Fruit fly (Drosophila melanogaster) whole organism, embryonic: ENCODE results near the gene Tom70.

Source experiments
- Antp ChIP-seq: fragments of 200-800 bp; sonication (Bioruptor generic); optimal IDR thresholded peaks from 3 replicates; lab custom pipeline; 2016; ENCODE audit warnings: missing biosample characterization, missing genetic modification characterization
- CG10543 ChIP-seq: fragments of 200-800 bp; sonication (Bioruptor generic); optimal IDR thresholded peaks from 3 replicates; lab custom pipeline; 2017; ENCODE audit warnings: missing biosample characterization, mild to moderate bottlenecking, missing genetic modification characterization, moderate library complexity
- CG10654 ChIP-seq: fragments of 200-800 bp; sonication (Bioruptor generic); optimal IDR thresholded peaks from 2 replicates; lab custom pipeline; 2016; ENCODE audit warnings: missing biosample characterization, missing genetic modification characterization
- CG11723 ChIP-seq: fragments of 200-800 bp; sonication (Bioruptor generic); optimal IDR thresholded peaks from 2 replicates; lab custom pipeline; 2017; ENCODE audit warnings: missing biosample characterization, mild to moderate bottlenecking, missing genetic modification characterization
- CG12071 ChIP-seq: fragments of 200-800 bp; sonication (Bioruptor generic); optimal IDR thresholded peaks from 3 replicates; lab custom pipeline; 2018; ENCODE audit warnings: missing biosample characterization, mild to moderate bottlenecking, missing genetic modification characterization
- CG13123 ChIP-seq: fragments of 200-800 bp; sonication (Bioruptor generic); optimal IDR thresholded peaks from 2 replicates; lab custom pipeline; 2016; ENCODE audit warnings: missing biosample characterization, missing genetic modification characterization
- CG13424 ChIP-seq: fragments of 200-800 bp; sonication (Bioruptor generic); optimal IDR thresholded peaks from 2 replicates; lab custom pipeline; 2019; ENCODE audit warnings: missing biosample characterization, mild to moderate bottlenecking, missing genetic modification characterization, moderate library complexity
- CG13894 ChIP-seq: fragments of 200-800 bp; sonication (Bioruptor generic); optimal IDR thresholded peaks from 3 replicates; lab custom pipeline; 2018; ENCODE audit warnings: missing biosample characterization, mild to moderate bottlenecking, missing genetic modification characterization, moderate library complexity
- CG14014 ChIP-seq: fragments of 200-800 bp; sonication (Bioruptor generic); IDR thresholded peaks from 2 replicates; pipeline ENCODE4 v1.3.6; 2022; ENCODE audit warnings: missing biosample characterization, missing genetic modification characterization
- CG14667 ChIP-seq: fragments of 200-800 bp; sonication (Bioruptor generic); IDR thresholded peaks from 2 replicates; pipeline ENCODE4 v1.3.6; 2022; ENCODE audit warnings: missing biosample characterization, missing genetic modification characterization
- CG15269 ChIP-seq: fragments of 200-800 bp; sonication (Bioruptor generic); optimal IDR thresholded peaks from 2 replicates; lab custom pipeline; 2018; ENCODE audit warnings: missing biosample characterization, mild to moderate bottlenecking, missing genetic modification characterization, moderate library complexity
- CG16863 ChIP-seq: fragments of 200-800 bp; sonication (Bioruptor generic); optimal IDR thresholded peaks from 3 replicates; lab custom pipeline; 2016; ENCODE audit warnings: missing biosample characterization, missing genetic modification characterization
- CG2120 ChIP-seq: fragments of 200-800 bp; sonication (Bioruptor generic); optimal IDR thresholded peaks from 3 replicates; lab custom pipeline; 2016; ENCODE audit warnings: missing biosample characterization, missing genetic modification characterization
- CG2678 ChIP-seq: fragments of 200-800 bp; sonication (Bioruptor generic); optimal IDR thresholded peaks from 3 replicates; lab custom pipeline; 2019; ENCODE audit warnings: missing biosample characterization, mild to moderate bottlenecking, missing genetic modification characterization, moderate library complexity
- CG31441 ChIP-seq: fragments of 200-800 bp; sonication (Bioruptor generic); IDR thresholded peaks from 2 replicates; pipeline ENCODE4 v1.3.6; 2022; ENCODE audit warnings: missing biosample characterization, missing genetic modification characterization
- CG33557 ChIP-seq: fragments of 200-800 bp; sonication (Bioruptor generic); optimal IDR thresholded peaks from 2 replicates; lab custom pipeline; 2019; ENCODE audit warnings: missing biosample characterization, mild to moderate bottlenecking, missing genetic modification characterization, moderate library complexity
- CG5180 ChIP-seq: fragments of 200-800 bp; sonication (Bioruptor generic); optimal IDR thresholded peaks from 3 replicates; lab custom pipeline; 2017; ENCODE audit warnings: missing biosample characterization, missing genetic modification characterization, mild to moderate bottlenecking, moderate library complexity, missing genetic modification reagents
- CG6654 ChIP-seq: fragments of 200-800 bp; sonication (Bioruptor generic); optimal IDR thresholded peaks from 2 replicates; lab custom pipeline; 2017; ENCODE audit warnings: missing biosample characterization, mild to moderate bottlenecking, missing genetic modification characterization
- CG6854 ChIP-seq: fragments of 200-800 bp; sonication (Bioruptor generic); optimal IDR thresholded peaks from 3 replicates; lab custom pipeline; 2017; ENCODE audit warnings: missing biosample characterization, mild to moderate bottlenecking, missing genetic modification characterization
- CG7963 ChIP-seq: fragments of 200-800 bp; sonication (Bioruptor generic); IDR thresholded peaks from 3 replicates; pipeline ENCODE4 v1.3.6; 2022; ENCODE audit warnings: missing biosample characterization, missing genetic modification characterization; ENCODE audit not compliant: partially characterized antibody
- CG8281 ChIP-seq: fragments of 200-800 bp; sonication (Bioruptor generic); optimal IDR thresholded peaks from 2 replicates; lab custom pipeline; 2018; ENCODE audit warnings: missing biosample characterization, mild to moderate bottlenecking, missing genetic modification characterization, moderate library complexity
- CG8359 ChIP-seq: fragments of 200-800 bp; sonication (Bioruptor generic); optimal IDR thresholded peaks from 2 replicates; lab custom pipeline; 2017; ENCODE audit warnings: missing biosample characterization, mild to moderate bottlenecking, missing genetic modification characterization, borderline replicate concordance
- CG8478 ChIP-seq: fragments of >200 bp; optimal IDR thresholded peaks from 2 replicates; lab custom pipeline; 2018
- CG9727 ChIP-seq: fragments of 200-800 bp; sonication (Bioruptor generic); optimal IDR thresholded peaks from 3 replicates; lab custom pipeline; 2017; ENCODE audit warnings: missing biosample characterization, mild to moderate bottlenecking, missing genetic modification characterization
- CG9932 ChIP-seq: fragments of 200-800 bp; sonication (Bioruptor generic); IDR thresholded peaks from 2 replicates; pipeline ENCODE4 v1.3.6; 2022; ENCODE audit warnings: missing biosample characterization, missing genetic modification characterization
- Camta ChIP-seq: fragments of 200-800 bp; sonication (Bioruptor generic); optimal IDR thresholded peaks from 2 replicates; lab custom pipeline; 2016; ENCODE audit warnings: missing biosample characterization, missing genetic modification characterization
- D19B ChIP-seq: fragments of 200-800 bp; sonication (Bioruptor generic); optimal IDR thresholded peaks from 2 replicates; lab custom pipeline; 2017; ENCODE audit warnings: missing biosample characterization, mild to moderate bottlenecking, missing genetic modification characterization
- Deaf1 ChIP-seq: fragments of 200-800 bp; optimal IDR thresholded peaks from 3 replicates; lab custom pipeline; 2019; ENCODE audit warnings: missing biosample characterization, mild to moderate bottlenecking, missing genetic modification characterization, moderate library complexity
- GATAe ChIP-seq: fragments of 200-800 bp; sonication (Bioruptor generic); conservative IDR thresholded peaks from 2 replicates; pipeline ENCODE4 v1.3.6; 2022; ENCODE audit warnings: missing biosample characterization, missing genetic modification characterization
- HLH54F ChIP-seq: fragments of 200-800 bp; sonication (Bioruptor generic); optimal IDR thresholded peaks from 3 replicates; lab custom pipeline; 2016; ENCODE audit warnings: missing biosample characterization, missing genetic modification characterization
- Kr ChIP-seq: fragments of 200-800 bp; sonication (Bioruptor generic); optimal IDR thresholded peaks from 2 replicates; lab custom pipeline; 2017; ENCODE audit warnings: missing biosample characterization, mild to moderate bottlenecking, missing genetic modification characterization
- Mad ChIP-seq: fragments of 200-800 bp; sonication (Bioruptor generic); optimal IDR thresholded peaks from 2 replicates; lab custom pipeline; 2016; ENCODE audit warnings: missing biosample characterization, missing genetic modification characterization
- Med ChIP-seq: fragments of 200-800 bp; sonication (Bioruptor generic); peaks from one replicate; lab custom pipeline; 2016; ENCODE audit warnings: missing biosample characterization, missing genetic modification characterization, mild to moderate bottlenecking, inconsistent platforms, moderate library complexity
- Nf-YB ChIP-seq: fragments of 200-800 bp; sonication (Bioruptor generic); optimal IDR thresholded peaks from 3 replicates; lab custom pipeline; 2019; ENCODE audit warnings: missing biosample characterization, mild to moderate bottlenecking, missing genetic modification characterization, moderate library complexity
- Trl ChIP-seq, 3 experiments: fragments of >200 bp in 2 of 3; fragments of 200-800 bp in 1 of 3; sonication (Bioruptor generic) in 1 of 3; optimal IDR thresholded peaks; 2 replicates in 1 of 3; 3 replicates in 2 of 3; lab custom pipeline; 2016 to 2017; ENCODE audit warnings: missing biosample characterization in 1 of 3, missing genetic modification characterization in 1 of 3
- ase ChIP-seq: fragments of 200-800 bp; sonication (Bioruptor generic); IDR thresholded peaks from 3 replicates; pipeline ENCODE4 v1.3.6; 2022; ENCODE audit warnings: missing biosample characterization, missing genetic modification characterization
- bab2 ChIP-seq: fragments of 200-800 bp; sonication (Bioruptor generic); optimal IDR thresholded peaks from 2 replicates; lab custom pipeline; 2016; ENCODE audit warnings: missing biosample characterization, missing genetic modification characterization
- ci ChIP-seq: fragments of 200-800 bp; sonication (Bioruptor generic); IDR thresholded peaks from 3 replicates; pipeline ENCODE4 v1.3.6; 2022; ENCODE audit warnings: missing biosample characterization, missing genetic modification characterization
- gem ChIP-seq: fragments of 200-800 bp; sonication (Bioruptor generic); optimal IDR thresholded peaks from 2 replicates; lab custom pipeline; 2019; ENCODE audit warnings: missing biosample characterization, mild to moderate bottlenecking, missing genetic modification characterization, moderate library complexity
- hb ChIP-seq: fragments of 200-800 bp; sonication (Bioruptor generic); IDR thresholded peaks from 3 replicates; pipeline ENCODE4 v1.3.6; 2022; ENCODE audit warnings: missing biosample characterization, missing genetic modification characterization; ENCODE audit not compliant: partially characterized antibody
- lab ChIP-seq: fragments of 200-800 bp; sonication (Bioruptor generic); optimal IDR thresholded peaks from 3 replicates; lab custom pipeline; 2017; ENCODE audit warnings: missing biosample characterization, missing genetic modification characterization, mild to moderate bottlenecking, moderate library complexity, missing genetic modification reagents
- nerfin-1 ChIP-seq: fragments of 200-800 bp; sonication (Bioruptor generic); optimal IDR thresholded peaks from 3 replicates; lab custom pipeline; 2019; ENCODE audit warnings: missing biosample characterization, mild to moderate bottlenecking, missing genetic modification characterization, moderate library complexity
- p53 ChIP-seq: fragments of 200-800 bp; sonication (Bioruptor generic); optimal IDR thresholded peaks from 2 replicates; lab custom pipeline; 2016; ENCODE audit warnings: missing biosample characterization, missing genetic modification characterization
- peb ChIP-seq: fragments of 200-800 bp; sonication (Bioruptor generic); IDR thresholded peaks from 2 replicates; pipeline ENCODE4 v1.3.6; 2022; ENCODE audit warnings: missing biosample characterization, missing genetic modification characterization
- ranshi ChIP-seq: fragments of 200-800 bp; sonication (Bioruptor generic); IDR thresholded peaks from 2 replicates; pipeline ENCODE4 v1.3.6; 2022; ENCODE audit warnings: missing biosample characterization, missing genetic modification characterization
- sc ChIP-seq, 3 experiments: fragments of >200 bp in 2 of 3; fragments of 200-800 bp in 1 of 3; sonication (Bioruptor generic) in 1 of 3; optimal IDR thresholded peaks; 2 replicates in 2 of 3; 3 replicates in 1 of 3; lab custom pipeline; 2017; ENCODE audit warnings: mild to moderate bottlenecking in 1 of 3, missing biosample characterization in 1 of 3, missing genetic modification characterization in 1 of 3, missing genetic modification reagents in 1 of 3
- sd ChIP-seq: fragments of 200-800 bp; sonication (Bioruptor generic); optimal IDR thresholded peaks from 3 replicates; lab custom pipeline; 2018; ENCODE audit warnings: missing biosample characterization, mild to moderate bottlenecking, missing genetic modification characterization, moderate library complexity
- twi ChIP-seq: fragments of 200-800 bp; optimal IDR thresholded peaks from 2 replicates; lab custom pipeline; 2019; ENCODE audit warnings: missing biosample characterization, mild to moderate bottlenecking, missing genetic modification characterization, moderate library complexity

Gene Tom70

DNA sequence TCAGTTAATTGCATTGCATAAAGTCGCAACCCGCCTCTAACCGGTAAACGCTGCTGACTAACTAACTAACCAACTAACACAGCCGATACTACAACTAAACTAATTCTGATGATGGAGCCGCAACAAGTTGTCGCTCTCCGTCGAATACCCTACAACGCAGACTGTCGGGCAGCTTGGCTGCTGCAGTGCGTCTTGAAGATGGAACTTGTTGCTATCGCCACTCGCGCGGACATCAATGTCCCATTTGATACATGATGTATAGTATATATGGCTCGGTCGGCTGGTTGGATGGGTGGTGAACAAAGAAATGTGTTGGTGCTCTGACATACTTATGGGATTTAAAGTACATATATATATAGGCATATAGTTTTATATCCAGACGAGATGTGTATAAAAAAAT, 12.8 kb downstream of the Tom70 start (continued):
- TF ChIP-seq CG10543 (GFP tag; lab: Kevin White, UChicago) = peak; percentile 44
- no peak for TF ChIP-seq GATAe
- no peak for TF ChIP-seq CG14667 (GFP tag; lab: Robert Waterston, UW)
- no peak for TF ChIP-seq Deaf1 (tag; lab: Kevin White, UChicago)
- TF ChIP-seq CG2678 (tag; lab: Kevin White, UChicago) = peak; percentile 19
- no peak for TF ChIP-seq Kr
- TF ChIP-seq Antp (GFP tag; lab: Kevin White, UChicago) = no peak
- TF ChIP-seq CG6654 (GFP tag; lab: Kevin White, UChicago) = no peak
- no peak for TF ChIP-seq CG6854
- TF ChIP-seq CG9932 (GFP tag; lab: Robert Waterston, UW) = peak; percentile 33; the same call in 1 of the 2 replicates
- TF ChIP-seq p53 (GFP tag; lab: Kevin White, UChicago) = no peak
- TF ChIP-seq CG10654 (GFP tag; lab: Kevin White, UChicago) = no peak
- peak; percentile 32 for TF ChIP-seq CG15269 (tag; lab: Kevin White, UChicago)

DNA sequence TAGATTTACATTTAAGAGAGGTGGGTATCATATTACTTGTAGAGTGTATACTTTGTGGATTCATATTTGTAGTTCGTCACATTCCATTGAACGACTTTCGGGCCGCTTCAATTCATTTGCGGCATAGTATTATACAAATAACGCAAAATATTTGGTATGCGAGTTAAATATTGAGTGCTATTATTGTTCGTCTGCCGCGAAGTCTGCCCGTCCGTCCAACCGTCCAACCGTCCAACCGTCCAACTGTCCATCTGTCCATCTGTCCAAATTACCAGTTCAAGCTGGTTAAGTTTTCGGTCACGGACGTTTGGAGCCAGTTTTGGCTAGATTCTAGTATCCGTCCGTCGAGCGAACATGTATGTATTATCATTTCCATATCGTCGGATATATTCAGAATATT, 14.2 kb downstream of the Tom70 start:
- TF ChIP-seq CG13894 (peak; percentile 32), CG5180 (GFP tag; lab: Kevin White, UChicago) (peak; percentile 3), CG8281 (tag; lab: Kevin White, UChicago) (peak; percentile 85), gem (tag; lab: Kevin White, UChicago) (peak; percentile 82), sd (peak; percentile 80), bab2 (GFP tag; lab: Kevin White, UChicago) (no peak), Med (peak; percentile 25), peb (no peak), hb (GFP tag; lab: Robert Waterston, UW) (no peak)

- peak; percentile 68 for TF ChIP-seq CG13123 (GFP tag; lab: Kevin White, UChicago)
- TF ChIP-seq Trl (optimal IDR thresholded peaks at IDR 0.05; lab: Kevin White, UChicago) = no peak
- TF ChIP-seq Trl (GFP tag; optimal IDR thresholded peaks at IDR 0.05; lab: Kevin White, UChicago) = peak; percentile 61
- peak; percentile 19 for TF ChIP-seq twi (tag; lab: Kevin White, UChicago)
- TF ChIP-seq Mad = peak; percentile 40
- TF ChIP-seq CG2120 (GFP tag; lab: Kevin White, UChicago) = peak; percentile 52
- peak; percentile 4 for TF ChIP-seq HLH54F (GFP tag; lab: Kevin White, UChicago)
- peak; percentile 58 for TF ChIP-seq CG13424
- peak; percentile 42 for TF ChIP-seq CG11723 (GFP tag; lab: Kevin White, UChicago)
- peak; percentile 61; the same call in 1 of the 2 replicates for TF ChIP-seq ranshi (GFP tag; lab: Robert Waterston, UW)
- TF ChIP-seq CG33557 (GFP tag; lab: Kevin White, UChicago) = peak; percentile 81
- TF ChIP-seq ase = no peak
- TF ChIP-seq CG14014 (GFP tag; lab: Robert Waterston, UW) = peak; percentile 60; the same call in 1 of the 2 replicates
- TF ChIP-seq CG16863 (GFP tag; lab: Kevin White, UChicago) = peak; percentile 37
- TF ChIP-seq CG8281 (tag; lab: Kevin White, UChicago) = peak; percentile 33
- TF ChIP-seq sc (optimal IDR thresholded peaks at IDR 0.05; lab: Kevin White, UChicago) = no peak
- TF ChIP-seq sc (GFP tag; optimal IDR thresholded peaks at IDR 0.05; lab: Kevin White, UChicago) = peak; percentile 80
- peak; percentile 36 for TF ChIP-seq CG9727 (GFP tag; lab: Kevin White, UChicago)
- peak; percentile 36 for TF ChIP-seq nerfin-1 (tag; lab: Kevin White, UChicago)
- TF ChIP-seq CG7963 (GFP tag; lab: Robert Waterston, UW) = no peak
- peak; percentile 12 for TF ChIP-seq Camta (GFP tag; lab: Kevin White, UChicago)
- TF ChIP-seq CG8478 (lab: Kevin White, UChicago) = no peak
- TF ChIP-seq ci (GFP tag; lab: Robert Waterston, UW) = peak; percentile 69; the same call in 1 of the 3 replicates
- TF ChIP-seq lab (GFP tag; lab: Kevin White, UChicago) = peak; percentile 89
- no peak for TF ChIP-seq CG8359 (GFP tag; lab: Kevin White, UChicago)
- peak; percentile 48 for TF ChIP-seq Nf-YB (GFP tag; lab: Kevin White, UChicago)
- TF ChIP-seq CG12071 (GFP tag; lab: Kevin White, UChicago) = peak; percentile 73
- TF ChIP-seq CG31441 = no peak; the same call in 1 of the 2 replicates
- TF ChIP-seq D19B (GFP tag; lab: Kevin White, UChicago) = no peak
Measured at dm6 chr2L:12021193-12021592, 17.1 kb downstream of the Tom70 start.
